Worm (Caenorhabditis elegans): Measurements from ENCODE around the gene snn-1.

ce11 chrIV:1853934-1854438 lies 39.1 kb upstream of the snn-1 start:
- no peak for TF ChIP-seq egrh-3 (GFP tag; IDR thresholded peaks at IDR 0.05)
- TF ChIP-seq snpc-4 (GFP tag; optimal IDR thresholded peaks at IDR 0.05), result no peak
- TF ChIP-seq snpc-4 (tag; optimal IDR thresholded peaks at IDR 0.05), result no peak
- no peak for TF ChIP-seq B0261.1 (tag; optimal IDR thresholded peaks at IDR 0.05)
